Worm (Caenorhabditis elegans): ENCODE data around the gene atg-9.

- TF ChIP-seq mxl-2 (GFP tag; conservative IDR thresholded peaks at IDR 0.05), result no peak
- TF ChIP-seq zag-1 (tag; optimal IDR thresholded peaks at IDR 0.05), result no peak
These were observed 17.9 kb upstream of the atg-9 start for ce11 chrV:331245-331644.

Measured in whole organism, L4 larva.